Fruit fly (Drosophila melanogaster) whole organism, pupa: ENCODE data around the gene CG1789.

Experiments
- CG10348 ChIP-seq: fragments of 200-800 bp; sonication (Bioruptor generic); IDR thresholded peaks from 2 replicates; pipeline ENCODE4 v1.3.6; 2022; ENCODE audit warnings: missing biosample characterization, missing genetic modification characterization
- CG12605 ChIP-seq: fragments of 200-800 bp; sonication (Bioruptor generic); IDR thresholded peaks from 2 replicates; pipeline ENCODE4 v1.3.6; 2022; ENCODE audit warnings: missing biosample characterization, missing genetic modification characterization
- CG13204 ChIP-seq: fragments of 200-800 bp; sonication (Bioruptor generic); optimal IDR thresholded peaks from 2 replicates; lab custom pipeline; 2018; ENCODE audit warnings: missing biosample characterization, mild to moderate bottlenecking, missing genetic modification characterization, moderate library complexity
- CG14655 ChIP-seq: fragments of 200-800 bp; sonication (Bioruptor generic); optimal IDR thresholded peaks from 3 replicates; lab custom pipeline; 2017; ENCODE audit warnings: mild to moderate bottlenecking, missing biosample characterization, missing genetic modification reagents, missing genetic modification characterization
- CG15710 ChIP-seq: fragments of 200-800 bp; sonication (Bioruptor generic); optimal IDR thresholded peaks from 2 replicates; lab custom pipeline; 2018; ENCODE audit warnings: missing biosample characterization, mild to moderate bottlenecking, missing genetic modification characterization, moderate library complexity
- CG17806 ChIP-seq: fragments of 200-800 bp; sonication (Bioruptor generic); optimal IDR thresholded peaks from 2 replicates; lab custom pipeline; 2018; ENCODE audit warnings: missing biosample characterization, mild to moderate bottlenecking, missing genetic modification characterization, moderate library complexity
- CG32121 ChIP-seq: fragments of 200-800 bp; sonication (Bioruptor generic); IDR thresholded peaks from 2 replicates; pipeline ENCODE4 v1.3.6; 2022; ENCODE audit warnings: missing biosample characterization, missing genetic modification characterization
- CG34367 ChIP-seq: fragments of 200-800 bp; sonication (Bioruptor generic); optimal IDR thresholded peaks from 2 replicates; lab custom pipeline; 2018; ENCODE audit warnings: missing biosample characterization, mild to moderate bottlenecking, missing genetic modification characterization
- CG4496 ChIP-seq: fragments of 200-800 bp; sonication (Bioruptor generic); IDR thresholded peaks from 3 replicates; pipeline ENCODE4 v1.3.6; 2022; ENCODE audit warnings: missing biosample characterization, missing genetic modification characterization
- CG8159 ChIP-seq: fragments of 200-800 bp; sonication (Bioruptor generic); optimal IDR thresholded peaks from 3 replicates; lab custom pipeline; 2018; ENCODE audit warnings: missing biosample characterization, mild to moderate bottlenecking, missing genetic modification characterization, moderate library complexity
- CG8301 ChIP-seq: fragments of 200-800 bp; sonication (Bioruptor generic); optimal IDR thresholded peaks from 2 replicates; lab custom pipeline; 2018; ENCODE audit warnings: missing biosample characterization, mild to moderate bottlenecking, missing genetic modification characterization
- CG9948 ChIP-seq: fragments of 200-800 bp; sonication (Bioruptor generic); optimal IDR thresholded peaks from 2 replicates; lab custom pipeline; 2018; ENCODE audit warnings: missing biosample characterization, mild to moderate bottlenecking, missing genetic modification characterization, moderate library complexity
- D1 ChIP-seq: fragments of 200-800 bp; sonication (Bioruptor generic); optimal IDR thresholded peaks from 2 replicates; lab custom pipeline; 2018; ENCODE audit warnings: missing biosample characterization, mild to moderate bottlenecking, missing genetic modification characterization, moderate library complexity
- EcR ChIP-seq: fragments of 200-800 bp; sonication (Bioruptor generic); optimal IDR thresholded peaks from 3 replicates; lab custom pipeline; 2019; ENCODE audit warnings: missing biosample characterization, missing genetic modification characterization, mild to moderate bottlenecking, moderate library complexity, missing genetic modification reagents
- Ets98B ChIP-seq: fragments of 200-800 bp; sonication (Bioruptor generic); IDR thresholded peaks from 2 replicates; pipeline ENCODE4 v1.3.6; 2022; ENCODE audit warnings: missing biosample characterization, missing genetic modification characterization
- Pif1A ChIP-seq: fragments of 200-800 bp; sonication (Bioruptor generic); optimal IDR thresholded peaks from 3 replicates; lab custom pipeline; 2016; ENCODE audit warnings: missing biosample characterization, missing genetic modification characterization
- Pif1B ChIP-seq: fragments of 200-800 bp; sonication (Bioruptor generic); optimal IDR thresholded peaks from 3 replicates; lab custom pipeline; 2016; ENCODE audit warnings: missing biosample characterization, missing genetic modification characterization
- Snoo ChIP-seq: fragments of 200-800 bp; sonication (Bioruptor generic); optimal IDR thresholded peaks from 3 replicates; lab custom pipeline; 2017; ENCODE audit warnings: missing biosample characterization, mild to moderate bottlenecking, missing genetic modification characterization, inconsistent platforms
- fd96Ca ChIP-seq: fragments of 200-800 bp; sonication (Bioruptor generic); IDR thresholded peaks from 3 replicates; pipeline ENCODE4 v1.3.6; 2022; ENCODE audit warnings: missing biosample characterization, missing genetic modification characterization
- gl ChIP-seq: fragments of 200-800 bp; sonication (Bioruptor generic); optimal IDR thresholded peaks from 2 replicates; lab custom pipeline; 2018; ENCODE audit warnings: missing biosample characterization, mild to moderate bottlenecking, missing genetic modification characterization
- rn ChIP-seq: fragments of 200-800 bp; sonication (Bioruptor generic); IDR thresholded peaks from 2 replicates; pipeline ENCODE4 v1.3.6; 2022; ENCODE audit warnings: missing biosample characterization, missing genetic modification characterization

CG1789 gene

DNA sequence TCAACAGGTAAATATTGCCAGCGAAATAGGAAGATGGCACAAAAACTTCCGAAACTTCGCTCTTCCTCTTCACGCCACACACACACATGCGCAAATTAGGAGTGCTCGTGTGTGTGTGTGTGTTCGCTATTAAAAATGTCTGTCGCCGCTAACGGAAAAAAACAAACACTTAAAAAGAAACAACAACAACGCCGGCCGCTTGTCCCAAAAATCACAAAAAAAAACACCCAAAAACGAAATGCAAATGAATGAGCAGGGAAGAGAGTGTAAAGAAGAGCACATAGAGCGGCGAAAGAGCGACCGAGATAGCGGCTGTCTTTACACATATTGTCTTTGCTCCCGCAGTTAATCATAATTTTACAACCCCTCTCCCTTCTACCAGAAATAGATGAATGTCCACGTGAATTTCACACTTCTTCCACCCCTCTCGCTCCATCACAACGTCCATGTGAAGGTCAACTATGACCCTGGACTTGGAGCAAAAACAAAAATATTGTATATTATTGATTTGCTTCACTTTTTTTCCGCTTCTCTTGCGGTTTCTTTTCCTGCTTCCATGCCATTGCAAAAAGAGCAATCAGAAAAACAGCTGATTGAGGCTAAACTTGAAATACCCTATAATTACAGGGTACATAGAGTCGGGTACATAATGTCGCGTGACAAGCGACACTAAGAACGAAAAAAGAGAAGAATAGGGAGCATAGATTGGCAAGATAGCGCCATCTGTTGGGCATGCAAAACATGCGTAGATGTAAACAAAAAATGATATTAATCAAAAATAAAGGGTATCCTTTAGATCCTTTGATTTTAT, 38.3 kb upstream of the CG1789 start:
- TF ChIP-seq CG4496 (GFP tag; lab: Robert Waterston, UW), result peak; percentile 37; the same call in 1 of the 3 replicates
- TF ChIP-seq CG8159, result no peak
- no peak for TF ChIP-seq gl (tag; lab: Kevin White, UChicago)
- peak; percentile 27; the same call in 1 of the 2 replicates for TF ChIP-seq Ets98B
- no peak for TF ChIP-seq fd96Ca (GFP tag; lab: Robert Waterston, UW)
- TF ChIP-seq CG32121 (GFP tag; lab: Robert Waterston, UW), result peak; percentile 51
- peak; percentile 26; the same call in 1 of the 2 replicates for TF ChIP-seq CG12605
- TF ChIP-seq CG13204, result no peak
- no peak for TF ChIP-seq Snoo (tag; lab: Kevin White, UChicago)

DNA sequence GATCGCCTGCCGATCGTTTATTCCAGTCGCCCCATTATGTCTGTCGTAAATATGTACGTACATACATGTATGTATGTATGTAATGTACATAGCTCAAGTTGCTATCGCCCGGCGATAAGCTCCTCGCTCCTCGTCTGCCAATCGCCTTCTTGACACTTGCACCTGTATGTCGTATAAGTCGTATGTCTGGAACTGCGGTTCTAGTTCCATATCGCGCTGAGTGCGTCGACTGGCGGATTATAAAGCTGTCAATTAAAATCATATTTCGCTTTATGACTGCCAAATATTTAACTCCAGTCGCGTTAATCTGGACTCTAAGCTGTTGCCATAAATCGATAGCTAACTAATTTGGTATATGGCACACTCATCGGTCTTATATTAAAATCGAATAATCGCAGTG, 34.9 kb upstream of the CG1789 start:
- TF ChIP-seq CG4496 (GFP tag; lab: Robert Waterston, UW) (0 out of 3 replicates have a peak, but pooled peaks have one; percentile 15), Pif1A (GFP tag; lab: Kevin White, UChicago) (no peak)

DNA sequence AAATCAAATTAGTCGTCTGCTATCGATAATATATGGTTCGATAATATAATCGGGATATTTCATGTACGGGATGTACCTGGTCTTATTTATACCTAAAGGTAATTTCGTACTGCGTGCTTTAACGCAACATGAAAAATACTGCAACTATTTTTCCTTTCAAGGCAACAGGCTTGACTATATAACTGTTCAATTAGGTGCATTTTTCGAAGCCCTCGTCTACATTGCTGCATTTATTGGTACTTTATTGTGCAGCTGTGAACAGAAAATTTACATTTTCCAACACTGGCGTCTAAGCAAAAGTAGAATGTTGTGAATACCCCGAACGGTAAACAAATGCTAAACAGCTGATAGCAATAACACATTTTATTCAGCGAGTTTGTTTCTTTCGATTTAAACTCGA, 30.3 kb upstream of the CG1789 start, which contains the start of the genes Ppt1 and Ogg1:
TSS of gene Ppt1 (minus strand) at position 225 of the 400 bp plus-strand sequence.
TSS of gene Ogg1 (plus strand) at position 325 of the 400 bp plus-strand sequence.
- peak; percentile 39 for TF ChIP-seq Snoo (tag; lab: Kevin White, UChicago)
- TF ChIP-seq CG10348 (GFP tag; lab: Robert Waterston, UW), result no peak
- peak; percentile 74 for TF ChIP-seq CG4496 (GFP tag; lab: Robert Waterston, UW)
- TF ChIP-seq CG12605, result no peak
- TF ChIP-seq fd96Ca (GFP tag; lab: Robert Waterston, UW), result no peak
- TF ChIP-seq CG8301 (tag; lab: Kevin White, UChicago), result peak; percentile 17
- TF ChIP-seq CG8159, result peak; percentile 46
- TF ChIP-seq CG32121 (GFP tag; lab: Robert Waterston, UW), result no peak
- no peak for TF ChIP-seq rn (GFP tag; lab: Robert Waterston, UW)
- TF ChIP-seq CG17806 (tag; lab: Kevin White, UChicago), result peak; percentile 27
- no peak for TF ChIP-seq gl (tag; lab: Kevin White, UChicago)
- TF ChIP-seq CG13204, result no peak
- TF ChIP-seq Ets98B, result 0 out of 2 replicates have a peak, but pooled peaks have one; percentile 16
- peak; percentile 16 for TF ChIP-seq CG9948
- no peak for TF ChIP-seq CG14655 (GFP tag; lab: Kevin White, UChicago)
- peak; percentile 59 for TF ChIP-seq Pif1A (GFP tag; lab: Kevin White, UChicago)
- TF ChIP-seq CG15710 (tag; lab: Kevin White, UChicago), result peak; percentile 44
- peak; percentile 23 for TF ChIP-seq CG34367 (tag; lab: Kevin White, UChicago)
- no peak for TF ChIP-seq D1 (tag; lab: Kevin White, UChicago)
- TF ChIP-seq Pif1B (GFP tag; lab: Kevin White, UChicago), result no peak
- TF ChIP-seq EcR (GFP tag; lab: Kevin White, UChicago), result no peak

DNA sequence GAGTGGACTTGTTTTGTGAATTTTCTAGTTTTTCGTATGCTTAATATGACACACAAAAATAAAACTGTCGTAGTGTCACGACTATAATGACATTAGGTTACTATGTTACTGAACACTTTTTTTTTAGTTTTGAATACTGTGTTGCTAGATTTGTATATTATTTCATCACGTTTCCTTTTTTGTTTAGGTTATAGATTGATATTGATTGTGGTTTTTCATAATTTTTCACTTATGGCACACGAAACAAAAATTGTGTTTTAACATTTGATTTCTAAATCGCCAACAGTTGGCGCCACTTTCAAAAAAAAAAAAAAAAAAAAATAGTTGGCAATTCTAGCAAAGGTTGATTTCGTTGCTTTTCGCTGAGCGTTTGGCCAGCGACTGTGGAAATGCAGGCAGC, 26.8 kb upstream of the CG1789 start, which contains the start of gene CG11294:
TSS of gene CG11294 (minus strand) at position 101 of the 400 bp plus-strand sequence.
- TF ChIP-seq CG34367 (tag; lab: Kevin White, UChicago) (no peak), CG17806 (tag; lab: Kevin White, UChicago) (no peak), CG4496 (GFP tag; lab: Robert Waterston, UW) (no peak)
- TF ChIP-seq, all 21 proteins: peak for 0

DNA sequence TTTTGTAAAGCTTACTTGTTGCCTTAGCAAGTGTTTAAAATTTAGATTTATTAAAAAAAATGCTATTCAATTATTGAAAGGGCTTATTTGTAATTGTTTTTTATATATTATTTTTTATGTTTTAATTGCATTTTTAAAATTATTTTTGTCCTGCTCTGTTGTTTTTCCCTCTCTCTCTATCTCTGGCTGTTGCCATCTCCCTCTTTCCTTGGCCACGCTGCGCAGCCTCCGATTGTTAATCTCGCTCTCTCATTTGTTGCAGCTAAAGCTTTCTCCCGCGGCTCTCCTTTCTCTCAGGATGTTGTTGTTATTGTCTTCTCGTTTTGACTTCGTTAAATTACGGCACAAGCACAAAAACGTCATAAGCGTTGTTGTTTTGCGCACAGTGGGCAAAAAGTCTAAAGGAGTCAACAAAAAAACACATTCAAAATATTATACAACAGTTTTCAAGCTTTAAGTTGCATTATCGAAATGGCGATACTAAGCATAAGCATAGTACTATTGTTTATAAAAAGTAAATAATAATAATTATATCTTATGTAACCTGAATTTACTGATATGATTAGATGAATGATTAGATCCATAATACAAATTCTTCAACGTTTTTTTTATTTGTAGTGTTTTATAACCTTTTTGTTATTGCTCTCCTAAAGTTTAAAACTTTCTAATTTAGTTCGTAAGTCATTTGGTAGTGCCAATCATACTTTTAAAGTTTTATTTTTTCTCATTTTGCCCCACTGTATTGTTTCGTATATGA, 26.1 kb upstream of the CG1789 start:
- no peak for TF ChIP-seq CG15710 (tag; lab: Kevin White, UChicago)
- peak; percentile 36 for TF ChIP-seq CG8159
- no peak for TF ChIP-seq Ets98B
- peak; percentile 1 for TF ChIP-seq CG9948
- TF ChIP-seq, all 21 proteins: peak for 2

DNA sequence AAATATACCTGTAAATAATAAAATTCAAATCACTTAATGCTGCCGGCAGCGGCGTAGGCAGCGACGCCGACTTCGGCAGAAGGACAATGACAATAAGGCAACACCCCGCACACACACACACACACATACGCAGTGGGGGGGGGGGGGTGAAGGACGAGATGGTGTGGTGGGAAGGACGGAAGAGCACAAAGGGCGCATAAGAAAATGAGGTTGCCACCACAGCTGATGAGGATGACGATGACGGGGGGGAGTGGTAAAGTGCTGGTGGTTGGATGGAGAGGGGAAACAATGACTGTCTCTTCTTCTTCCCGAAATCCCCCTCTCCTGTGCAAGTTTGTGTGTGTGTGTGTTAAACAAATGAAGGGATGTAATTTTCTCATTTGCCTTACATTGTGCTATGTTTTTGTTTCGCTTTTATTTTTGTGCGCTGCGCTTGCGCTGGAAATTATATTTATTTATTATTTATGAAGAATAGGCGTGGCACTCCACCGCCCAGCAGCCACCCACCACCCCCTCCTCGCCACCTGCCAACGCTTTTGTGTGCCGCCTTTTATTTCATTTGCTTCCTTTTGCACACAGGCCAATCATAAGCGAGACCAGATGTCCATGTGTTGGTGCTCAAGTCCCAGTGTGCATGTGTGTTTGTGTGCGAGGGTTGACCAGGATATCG, 25.4 kb upstream of the CG1789 start:
- TF ChIP-seq D1 (tag; lab: Kevin White, UChicago), result no peak
- no peak for TF ChIP-seq CG8301 (tag; lab: Kevin White, UChicago)
- no peak for TF ChIP-seq Pif1B (GFP tag; lab: Kevin White, UChicago)
- TF ChIP-seq CG32121 (GFP tag; lab: Robert Waterston, UW), result no peak
- TF ChIP-seq CG17806 (tag; lab: Kevin White, UChicago), result no peak
- no peak for TF ChIP-seq CG4496 (GFP tag; lab: Robert Waterston, UW)
- no peak for TF ChIP-seq CG8159
- no peak for TF ChIP-seq CG9948
- TF ChIP-seq EcR (GFP tag; lab: Kevin White, UChicago), result no peak
- no peak for TF ChIP-seq Pif1A (GFP tag; lab: Kevin White, UChicago)
- TF ChIP-seq CG15710 (tag; lab: Kevin White, UChicago), result no peak
- no peak for TF ChIP-seq rn (GFP tag; lab: Robert Waterston, UW)
- TF ChIP-seq CG10348 (GFP tag; lab: Robert Waterston, UW), result no peak
